Fruit fly (Drosophila melanogaster): ENCODE data around the gene mtgo.
A peak's percentile ranks its signal among the peaks of the same experiment; 100 is the strongest.

The mtgo gene

DNA sequence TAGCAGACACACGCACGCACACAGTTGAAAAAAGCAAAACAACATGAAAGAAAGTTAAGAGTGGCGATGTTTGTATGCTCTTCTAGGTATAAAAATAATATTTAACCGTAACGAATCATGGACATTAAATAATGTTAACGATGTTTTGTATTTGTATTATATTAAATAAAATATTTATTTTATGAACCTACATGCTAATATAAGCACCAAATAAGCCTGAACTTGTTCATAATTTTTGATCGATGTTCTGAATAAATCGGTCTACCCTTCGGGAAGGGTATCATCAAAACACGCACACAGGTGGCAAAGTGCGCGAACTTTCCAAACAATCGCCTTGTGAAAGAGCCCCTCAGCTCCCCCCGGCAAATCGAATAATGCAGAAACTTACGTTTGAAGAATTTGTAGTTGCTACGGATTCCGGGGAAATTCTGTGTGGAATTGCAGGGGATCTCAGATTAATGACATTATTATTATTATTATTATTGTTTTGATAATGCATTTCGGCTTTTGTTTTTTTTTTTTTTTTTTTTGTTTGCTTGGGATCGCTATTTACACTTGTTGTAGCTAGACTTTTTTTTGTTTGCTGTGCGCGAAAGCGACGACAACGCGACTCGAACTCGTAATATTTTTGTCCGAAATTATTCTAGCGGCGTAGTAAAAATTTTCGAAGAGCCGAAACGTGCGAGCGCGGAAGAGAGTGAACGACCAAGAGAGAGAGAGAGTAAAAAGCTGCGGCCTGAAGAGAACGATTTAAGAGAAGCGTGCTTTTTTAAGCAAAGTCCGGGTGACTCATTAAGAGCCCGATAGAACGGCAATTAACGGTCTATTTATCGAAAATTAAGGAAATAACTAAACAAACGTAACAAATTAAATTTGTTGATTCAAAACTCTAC, 25.0 kb upstream of the mtgo start (continued):
- no peak for TF ChIP-seq CG9817 (tag; optimal IDR thresholded peaks at IDR 0.05)
- TF ChIP-seq crp (GFP tag; optimal IDR thresholded peaks at IDR 0.05) = no peak
- TF ChIP-seq nau (GFP tag; optimal IDR thresholded peaks at IDR 0.05) = no peak
- no peak for TF ChIP-seq CG5245 (GFP tag; optimal IDR thresholded peaks at IDR 0.05)
- TF ChIP-seq CG3726 (GFP tag; IDR thresholded peaks at IDR 0.05) = no peak
- no peak for TF ChIP-seq CG33557 (GFP tag; optimal IDR thresholded peaks at IDR 0.05)
- no peak for TF ChIP-seq CG10321 (GFP tag; IDR thresholded peaks at IDR 0.05)
- no peak for TF ChIP-seq pum (GFP tag; optimal IDR thresholded peaks at IDR 0.05)
- no peak for TF ChIP-seq PHDP (tag; optimal IDR thresholded peaks at IDR 0.05)
- TF ChIP-seq CG12659 (GFP tag; optimal IDR thresholded peaks at IDR 0.05) = peak; percentile 28
- TF ChIP-seq Six4 (GFP tag; optimal IDR thresholded peaks at IDR 0.05) = peak; percentile 9
- no peak for TF ChIP-seq pan (optimal IDR thresholded peaks at IDR 0.05)
- TF ChIP-seq pan (GFP tag; optimal IDR thresholded peaks at IDR 0.05 in 1 of 2, IDR thresholded peaks at IDR 0.05 in 1 of 2) = peak in 1 of 2 experiments; percentile 29
- TF ChIP-seq Xrp1 (GFP tag; IDR thresholded peaks at IDR 0.05) = peak; percentile 56
- TF ChIP-seq pita (GFP tag; optimal IDR thresholded peaks at IDR 0.05) = no peak
- peak; percentile 4; the same call in 1 of the 2 replicates for TF ChIP-seq CG1024 (GFP tag; IDR thresholded peaks at IDR 0.05)
- no peak for TF ChIP-seq CG18476 (GFP tag; optimal IDR thresholded peaks at IDR 0.05)
- no peak for TF ChIP-seq CG2120 (GFP tag; optimal IDR thresholded peaks at IDR 0.05)
- TF ChIP-seq CG7556 (GFP tag; optimal IDR thresholded peaks at IDR 0.05) = peak; percentile 50
- peak; percentile 30; the same call in 1 of the 2 replicates for TF ChIP-seq stc (GFP tag; IDR thresholded peaks at IDR 0.05)
- TF ChIP-seq CG2889 (GFP tag; IDR thresholded peaks at IDR 0.05) = no peak
- TF ChIP-seq sens (GFP tag) = peak; percentile 86
- TF ChIP-seq MTF-1 (GFP tag; optimal IDR thresholded peaks at IDR 0.05; ENCODE audit: borderline replicate concordance) = peak; percentile 13
- TF ChIP-seq CG17829 (tag; optimal IDR thresholded peaks at IDR 0.05) = peak; percentile 25
- TF ChIP-seq CG13624 (GFP tag; optimal IDR thresholded peaks at IDR 0.05) = peak; percentile 59
- TF ChIP-seq ci (GFP tag; IDR thresholded peaks at IDR 0.05) = peak; percentile 79
- TF ChIP-seq CG9932 (GFP tag; IDR thresholded peaks at IDR 0.05) = no peak; the same call in 1 of the 2 replicates
- TF ChIP-seq CG6689 (GFP tag; IDR thresholded peaks at IDR 0.05) = no peak; the same call in 1 of the 2 replicates
- no peak; the same call in 1 of the 2 replicates for TF ChIP-seq CG10366 (GFP tag; IDR thresholded peaks at IDR 0.05)
- TF ChIP-seq CG32772 (GFP tag; IDR thresholded peaks at IDR 0.05) = peak; percentile 60
- peak; percentile 52 for TF ChIP-seq unpg (GFP tag; optimal IDR thresholded peaks at IDR 0.05)
- no peak for TF ChIP-seq psq (GFP tag; optimal IDR thresholded peaks at IDR 0.05)
- TF ChIP-seq CG15011 (GFP tag; optimal IDR thresholded peaks at IDR 0.05) = peak; percentile 33
- peak; percentile 6 for TF ChIP-seq Fer3 (tag; optimal IDR thresholded peaks at IDR 0.05)
- TF ChIP-seq CG7271 (tag; optimal IDR thresholded peaks at IDR 0.05) = no peak
- peak; percentile 61; the same call in 1 of the 4 replicates for TF ChIP-seq chinmo (GFP tag; IDR thresholded peaks at IDR 0.05; ENCODE audit: partially characterized antibody)
- TF ChIP-seq zf30C (GFP tag; optimal IDR thresholded peaks at IDR 0.05) = no peak
- TF ChIP-seq bigmax (GFP tag; optimal IDR thresholded peaks at IDR 0.05) = no peak
- TF ChIP-seq CG13296 (GFP tag; optimal IDR thresholded peaks at IDR 0.05) = no peak
- peak; percentile 34; the same call in 1 of the 2 replicates for TF ChIP-seq Adf1 (GFP tag; IDR thresholded peaks at IDR 0.05)
- no peak for TF ChIP-seq CG1602 (GFP tag; optimal IDR thresholded peaks at IDR 0.05)
- no peak for TF ChIP-seq fu2 (GFP tag; optimal IDR thresholded peaks at IDR 0.05)
- peak; percentile 44 for TF ChIP-seq esg (GFP tag; conservative IDR thresholded peaks at IDR 0.05)
- no peak; the same call in 2 of the 3 replicates for TF ChIP-seq ken (GFP tag; IDR thresholded peaks at IDR 0.05)
- no peak for TF ChIP-seq CG8944 (GFP tag; optimal IDR thresholded peaks at IDR 0.05)
- TF ChIP-seq wek (GFP tag; optimal IDR thresholded peaks at IDR 0.05) = no peak
- TF ChIP-seq MESR4 (GFP tag; optimal IDR thresholded peaks at IDR 0.05) = no peak
- TF ChIP-seq dmrt99B (tag; optimal IDR thresholded peaks at IDR 0.05) = peak; percentile 38
- TF ChIP-seq tio (GFP tag; optimal IDR thresholded peaks at IDR 0.05) = no peak

All from whole organism, embryonic.